Fruit fly (Drosophila melanogaster) S2 (cell line): ENCODE measurements around the gene Pde6.

Source experiments
- CG8478 ChIP-seq: fragments of >200 bp; optimal IDR thresholded peaks from 2 replicates; lab custom pipeline; 2018
- CTCF ChIP-seq, 2 experiments: fragments of >200 bp; optimal IDR thresholded peaks; 2 replicates each; lab custom pipeline; 2018

DNA sequence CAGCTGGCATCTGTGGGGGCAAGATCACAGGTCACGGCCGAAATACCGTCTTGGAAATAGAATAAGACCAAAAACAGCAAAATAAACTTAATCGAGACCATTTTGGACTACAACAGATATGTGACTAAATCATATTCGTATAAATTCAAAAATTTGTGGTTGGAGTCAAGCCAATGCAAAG lies 18.3 kb upstream of the Pde6 start, which contains the start of gene CG44094:
- TF ChIP-seq CG8478 (lab: Kevin White, UChicago), result no peak
- TF ChIP-seq CTCF (optimal IDR thresholded peaks at IDR 0.05; lab: Kevin White, UChicago), result no peak
